Worm (Caenorhabditis elegans) whole organism, L1 larva: ENCODE measurements around the gene lect-2.

Source experiments
- pag-3 ChIP-seq: sonication (generic microtip); optimal IDR thresholded peaks from 2 replicates; lab custom pipeline; 2017; ENCODE audit warnings: missing genetic modification characterization, mild to moderate bottlenecking, missing compliant biosample characterization, antibody characterized with exemption, borderline replicate concordance; ENCODE audit not compliant: insufficient read depth
- snpc-4 ChIP-seq: fragments of 150-350 bp; optimal IDR thresholded peaks from 2 replicates; lab custom pipeline; 2014; ENCODE audit warnings: missing biosample characterization, missing genetic modification characterization

ce11 chrII:5829940-5830424 lies 39.5 kb downstream of the lect-2 start, which contains the start of gene col-74:
- no peak for TF ChIP-seq pag-3
- TF ChIP-seq snpc-4 (tag; lab: Kevin White, UChicago): no peak
